Fruit fly (Drosophila melanogaster) whole organism, embryonic: Measurements from ENCODE around the gene CG4452.

Experiments
- CG17612 ChIP-seq: fragments of 200-800 bp; sonication (Bioruptor generic); IDR thresholded peaks from 2 replicates; pipeline ENCODE4 v1.3.6; 2022; ENCODE audit warnings: missing biosample characterization, missing genetic modification characterization
- Hr51 ChIP-seq, 2 experiments: fragments of 200-800 bp; sonication (Bioruptor generic); optimal IDR thresholded peaks; 2 replicates in 1 of 2; 3 replicates in 1 of 2; lab custom pipeline; 2016 to 2018; ENCODE audit warnings: missing biosample characterization in 2 of 2, missing genetic modification characterization in 2 of 2, mild to moderate bottlenecking in 1 of 2, moderate library complexity in 1 of 2
- Scr ChIP-seq: fragments of 200-800 bp; sonication (Bioruptor generic); IDR thresholded peaks from 2 replicates; pipeline ENCODE4 v1.3.6; 2022; ENCODE audit warnings: missing biosample characterization, missing genetic modification characterization; ENCODE audit not compliant: partially characterized antibody

DNA sequence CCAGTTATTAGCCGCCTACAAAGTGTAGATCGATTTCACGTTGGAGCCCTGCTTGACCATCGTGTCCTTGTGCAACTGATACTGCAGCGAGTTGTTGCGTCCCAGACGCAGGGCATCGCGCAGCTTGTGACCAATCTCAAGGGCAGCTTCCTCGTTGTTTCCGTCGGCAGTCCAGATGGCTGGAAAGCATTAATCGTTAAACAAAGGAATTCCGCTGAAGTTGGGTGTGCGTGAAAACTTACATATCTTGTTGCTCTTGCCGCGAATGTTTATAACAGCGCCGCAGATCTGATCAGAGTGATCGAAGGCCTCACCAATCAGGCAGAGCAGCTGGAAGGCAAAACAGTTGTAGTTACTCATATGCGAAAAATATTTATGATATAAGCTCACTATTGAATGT is 32.7 kb downstream of the CG4452 start:
- TF ChIP-seq Hr51 (GFP tag; optimal IDR thresholded peaks at IDR 0.05; lab: Kevin White, UChicago): no peak
- TF ChIP-seq Scr (GFP tag; lab: Robert Waterston, UW): no peak
- no peak for TF ChIP-seq CG17612
